Worm (Caenorhabditis elegans) whole organism, L3 larva: ENCODE measurements around the gene acr-18.

Experiments used
- R02D3.7 ChIP-seq: fragments of 150-350 bp; optimal IDR thresholded peaks from 2 replicates; lab custom pipeline; 2014; ENCODE audit warnings: missing biosample characterization, missing genetic modification characterization
- elt-3 ChIP-seq, 3 experiments: fragments of 150-350 bp in 1 of 3; sonication (generic microtip) in 2 of 3; optimal IDR thresholded peaks; 2 replicates in 2 of 3; 4 replicates in 1 of 3; lab custom pipeline; 2014 to 2017; ENCODE audit warnings: missing biosample characterization in 3 of 3, missing genetic modification characterization in 3 of 3
- jun-1 ChIP-seq: fragments of 150-350 bp; optimal IDR thresholded peaks from 2 replicates; lab custom pipeline; 2014; ENCODE audit warnings: missing biosample characterization, missing genetic modification reagents, missing genetic modification characterization
- mdl-1 ChIP-seq: fragments of 150-350 bp; optimal IDR thresholded peaks from 2 replicates; lab custom pipeline; 2014; ENCODE audit warnings: missing biosample characterization, missing genetic modification characterization
- skn-1 ChIP-seq: fragments of 150-350 bp; optimal IDR thresholded peaks from 2 replicates; lab custom pipeline; 2014; ENCODE audit warnings: missing biosample characterization, missing genetic modification characterization
- tbx-2 ChIP-seq: sonication (generic microtip); optimal IDR thresholded peaks from 2 replicates; lab custom pipeline; 2016; ENCODE audit warnings: mild to moderate bottlenecking, missing genetic modification characterization, missing compliant biosample characterization
- ztf-4 ChIP-seq: fragments of 150-350 bp; optimal IDR thresholded peaks from 2 replicates; lab custom pipeline; 2014; ENCODE audit warnings: missing biosample characterization, missing genetic modification characterization

DNA sequence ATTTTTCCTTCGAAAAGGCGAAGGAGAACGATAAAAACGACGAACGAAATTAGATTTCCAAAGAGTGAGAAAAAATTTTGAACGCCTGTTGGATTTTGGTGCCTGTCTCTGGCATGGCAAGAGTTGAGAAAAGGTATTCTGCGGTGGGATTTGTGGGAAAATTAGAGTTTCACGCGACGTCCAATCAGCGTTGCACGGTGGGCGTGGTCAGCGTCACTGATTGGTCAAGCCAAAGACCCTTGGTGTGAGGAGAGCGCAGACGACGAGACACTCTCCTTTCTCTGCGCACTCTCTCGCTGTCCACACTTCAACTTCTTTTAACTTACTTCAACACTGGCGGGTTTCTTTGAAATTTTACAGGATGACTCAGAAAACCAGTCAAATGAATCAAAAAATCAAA is 3.6 kb upstream of the acr-18 start:
- TF ChIP-seq elt-3 (tag; optimal IDR thresholded peaks at IDR 0.05; lab: Kevin White, UChicago) (no peak), skn-1 (tag; lab: Kevin White, UChicago) (no peak), tbx-2 (tag; lab: Kevin White, UChicago) (no peak), R02D3.7 (tag; lab: Kevin White, UChicago) (no peak), jun-1 (tag; lab: Kevin White, UChicago) (no peak), ztf-4 (tag; lab: Kevin White, UChicago) (no peak), mdl-1 (no peak)
